Fruit fly (Drosophila melanogaster): Measurements from ENCODE around the gene Cyt-c-p.

DNA sequence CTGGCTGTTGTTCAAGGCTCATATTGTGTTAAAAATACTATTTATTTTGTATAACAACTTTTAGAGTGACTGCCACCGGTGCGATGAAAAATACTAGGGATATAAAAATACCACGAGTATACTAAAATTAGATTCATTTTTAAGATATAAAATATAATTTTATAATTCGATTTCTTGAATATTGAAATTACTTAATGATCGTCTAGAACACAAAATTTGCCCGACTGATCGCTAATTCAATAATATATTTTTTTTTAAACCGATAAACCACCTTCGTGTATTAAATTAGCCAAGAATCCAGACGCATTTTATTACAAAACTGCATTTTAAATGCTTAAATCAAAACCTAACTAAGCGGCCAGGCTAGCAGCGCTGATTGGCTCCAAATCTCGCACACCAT lies 11.2 kb downstream of the Cyt-c-p start, which contains the start of gene CG17996:
- TF ChIP-seq Ets98B (GFP tag; IDR thresholded peaks at IDR 0.05) = no peak
- no peak for TF ChIP-seq CG8301 (tag; optimal IDR thresholded peaks at IDR 0.05)
- TF ChIP-seq fd96Ca (GFP tag; IDR thresholded peaks at IDR 0.05) = no peak
- no peak for TF ChIP-seq CG17806 (tag; optimal IDR thresholded peaks at IDR 0.05)
- no peak for TF ChIP-seq CG34367 (tag; optimal IDR thresholded peaks at IDR 0.05)
- TF ChIP-seq CG32121 (GFP tag; IDR thresholded peaks at IDR 0.05) = no peak
- TF ChIP-seq CG9948 (tag; optimal IDR thresholded peaks at IDR 0.05) = no peak
- no peak for TF ChIP-seq CG12605 (GFP tag; IDR thresholded peaks at IDR 0.05)
- TF ChIP-seq CG14655 (GFP tag; optimal IDR thresholded peaks at IDR 0.05) = no peak
- TF ChIP-seq CG4496 (GFP tag; IDR thresholded peaks at IDR 0.05) = no peak
- no peak for TF ChIP-seq CG13204 (GFP tag; optimal IDR thresholded peaks at IDR 0.05)
- no peak for TF ChIP-seq EcR (GFP tag; optimal IDR thresholded peaks at IDR 0.05)
